Worm (Caenorhabditis elegans) whole organism, L1 larva: ENCODE results near the gene npr-39.

ENCODE experiments used
- C16A3.4 ChIP-seq: fragments of 150-350 bp; optimal IDR thresholded peaks from 2 replicates; lab custom pipeline; 2014; ENCODE audit warnings: missing biosample characterization, missing genetic modification characterization
- aha-1 ChIP-seq: fragments of 150-350 bp; optimal IDR thresholded peaks from 2 replicates; lab custom pipeline; 2014; ENCODE audit warnings: missing biosample characterization, missing genetic modification characterization
- aly-2 ChIP-seq: fragments of 150-350 bp; optimal IDR thresholded peaks from 2 replicates; lab custom pipeline; 2014; ENCODE audit warnings: missing biosample characterization, missing genetic modification characterization
- ceh-8 ChIP-seq: fragments of 200-800 bp; sonication (Bioruptor generic); optimal IDR thresholded peaks from 2 replicates; lab custom pipeline; 2018; ENCODE audit warnings: mild to moderate bottlenecking, missing genetic modification characterization, moderate library complexity, missing compliant biosample characterization
- ceh-90 ChIP-seq: sonication (generic microtip); optimal IDR thresholded peaks from 2 replicates; lab custom pipeline; 2016; ENCODE audit warnings: missing genetic modification characterization, missing compliant biosample characterization
- dpl-1 ChIP-seq, 3 experiments: fragments of 150-350 bp in 2 of 3; sonication (generic microtip) in 1 of 3; optimal IDR thresholded peaks; 2 replicates each; lab custom pipeline; 2014 to 2017; ENCODE audit warnings: missing biosample characterization in 3 of 3, missing genetic modification characterization in 3 of 3, missing genetic modification reagents in 3 of 3
- egl-27 ChIP-seq, 2 experiments: fragments of 150-350 bp in 1 of 2; sonication (generic microtip); optimal IDR thresholded peaks; 3 replicates each; lab custom pipeline; 2017 to 2018; ENCODE audit warnings: missing biosample characterization in 2 of 2, missing genetic modification characterization in 2 of 2, missing genetic modification reagents in 2 of 2
- fkh-8 ChIP-seq: sonication (generic microtip); optimal IDR thresholded peaks from 2 replicates; lab custom pipeline; 2016; ENCODE audit warnings: mild to moderate bottlenecking, missing genetic modification characterization, missing compliant biosample characterization
- fos-1 ChIP-seq: fragments of 150-350 bp; optimal IDR thresholded peaks from 2 replicates; lab custom pipeline; 2014; ENCODE audit warnings: missing biosample characterization, missing genetic modification characterization
- hpl-2 ChIP-seq: fragments of 150-350 bp; optimal IDR thresholded peaks from 2 replicates; lab custom pipeline; 2014; ENCODE audit warnings: missing biosample characterization, missing genetic modification reagents, missing genetic modification characterization
- irx-1 ChIP-seq: sonication (generic microtip); optimal IDR thresholded peaks from 2 replicates; lab custom pipeline; 2016; ENCODE audit warnings: missing genetic modification characterization, missing compliant biosample characterization
- jun-1 ChIP-seq: fragments of 150-350 bp; optimal IDR thresholded peaks from 2 replicates; lab custom pipeline; 2014; ENCODE audit warnings: missing biosample characterization, missing genetic modification reagents, missing genetic modification characterization
- lin-14 ChIP-seq: fragments of 200-800 bp; sonication (Bioruptor generic); optimal IDR thresholded peaks from 2 replicates; lab custom pipeline; 2018; ENCODE audit warnings: mild to moderate bottlenecking, missing genetic modification characterization, moderate library complexity, missing compliant biosample characterization
- lin-15B ChIP-seq: fragments of 150-350 bp; sonication (generic microtip); optimal IDR thresholded peaks from 3 replicates; lab custom pipeline; 2014; ENCODE audit warnings: missing biosample characterization, missing genetic modification characterization
- lin-35 ChIP-seq, 2 experiments: fragments of 150-350 bp; optimal IDR thresholded peaks; 2 replicates each; lab custom pipeline; 2014; ENCODE audit warnings: missing biosample characterization in 2 of 2, missing genetic modification characterization in 2 of 2, missing genetic modification reagents in 2 of 2
- lsy-2 ChIP-seq, 2 experiments: fragments of 150-350 bp; optimal IDR thresholded peaks; 2 replicates each; lab custom pipeline; 2014; ENCODE audit warnings: missing biosample characterization in 2 of 2, missing genetic modification characterization in 2 of 2
- mdl-1 ChIP-seq, 2 experiments: fragments of 150-350 bp; optimal IDR thresholded peaks; 2 replicates each; lab custom pipeline; 2014 to 2017; ENCODE audit warnings: missing biosample characterization in 2 of 2, missing genetic modification characterization in 2 of 2, inconsistent platforms in 1 of 2
- mep-1 ChIP-seq: fragments of 150-350 bp; optimal IDR thresholded peaks from 2 replicates; lab custom pipeline; 2014; ENCODE audit warnings: missing biosample characterization, missing genetic modification characterization
- nhr-12 ChIP-seq: sonication (generic microtip); optimal IDR thresholded peaks from 2 replicates; lab custom pipeline; 2017; ENCODE audit warnings: missing biosample characterization, missing genetic modification characterization
- nhr-28 ChIP-seq: fragments of 150-350 bp; optimal IDR thresholded peaks from 2 replicates; lab custom pipeline; 2014; ENCODE audit warnings: missing biosample characterization, missing genetic modification characterization
- nhr-71 ChIP-seq: sonication (generic microtip); optimal IDR thresholded peaks from 2 replicates; lab custom pipeline; 2016; ENCODE audit warnings: mild to moderate bottlenecking, missing genetic modification characterization, moderate library complexity, missing compliant biosample characterization
- nhr-76 ChIP-seq: sonication (generic microtip); optimal IDR thresholded peaks from 2 replicates; lab custom pipeline; 2017; ENCODE audit warnings: missing biosample characterization, missing genetic modification characterization
- nhr-85 ChIP-seq: sonication (generic microtip); peaks from one replicate; lab custom pipeline; 2016; ENCODE audit warnings: missing genetic modification characterization, inconsistent platforms, missing compliant biosample characterization
- pag-3 ChIP-seq: sonication (generic microtip); optimal IDR thresholded peaks from 2 replicates; lab custom pipeline; 2017; ENCODE audit warnings: missing genetic modification characterization, mild to moderate bottlenecking, missing compliant biosample characterization, antibody characterized with exemption, borderline replicate concordance; ENCODE audit not compliant: insufficient read depth
- pax-3 ChIP-seq: fragments of 200-800 bp; sonication (Bioruptor generic); optimal IDR thresholded peaks from 2 replicates; lab custom pipeline; 2018; ENCODE audit warnings: mild to moderate bottlenecking, missing genetic modification characterization, moderate library complexity, missing compliant biosample characterization
- snpc-4 ChIP-seq: fragments of 150-350 bp; optimal IDR thresholded peaks from 2 replicates; lab custom pipeline; 2014; ENCODE audit warnings: missing biosample characterization, missing genetic modification characterization
- snu-23 ChIP-seq: sonication (generic microtip); optimal IDR thresholded peaks from 2 replicates; lab custom pipeline; 2016; ENCODE audit warnings: missing genetic modification characterization, missing compliant biosample characterization
- unc-130 ChIP-seq: fragments of 150-350 bp; optimal IDR thresholded peaks from 2 replicates; lab custom pipeline; 2017; ENCODE audit warnings: missing biosample characterization, missing genetic modification characterization, inconsistent platforms
- unc-30 ChIP-seq: sonication (generic microtip); optimal IDR thresholded peaks from 2 replicates; lab custom pipeline; 2017; ENCODE audit warnings: missing biosample characterization, missing genetic modification characterization
- unc-86 ChIP-seq: sonication (generic microtip); optimal IDR thresholded peaks from 2 replicates; lab custom pipeline; 2016; ENCODE audit warnings: missing genetic modification characterization, missing compliant biosample characterization
- xbp-1 ChIP-seq: sonication (generic microtip); optimal IDR thresholded peaks from 2 replicates; lab custom pipeline; 2016; ENCODE audit warnings: missing genetic modification characterization, missing compliant biosample characterization
- zip-4 ChIP-seq: fragments of 200-800 bp; sonication (Bioruptor generic); optimal IDR thresholded peaks from 2 replicates; lab custom pipeline; 2018; ENCODE audit warnings: mild to moderate bottlenecking, missing genetic modification characterization, moderate library complexity, missing compliant biosample characterization
- ztf-11 ChIP-seq, 2 experiments: sonication (generic microtip); optimal IDR thresholded peaks; 2 replicates each; lab custom pipeline; 2016 to 2017; ENCODE audit warnings: missing genetic modification characterization in 2 of 2, missing biosample characterization in 1 of 2, missing compliant biosample characterization in 1 of 2

Gene npr-39

ce11 chrV:10066769-10067168, at the start of gene npr-39:
Gene npr-39 (plus strand): TSS chrV:10067069.
- TF ChIP-seq pax-3 (tag; lab: Kevin White, UChicago), result no peak
- TF ChIP-seq nhr-85 (tag; lab: Kevin White, UChicago), result no peak
- TF ChIP-seq fos-1 (tag; lab: Kevin White, UChicago), result no peak
- TF ChIP-seq lin-14 (GFP tag; lab: Kevin White, UChicago), result no peak
- TF ChIP-seq xbp-1 (tag; lab: Kevin White, UChicago), result no peak
- no peak for TF ChIP-seq C16A3.4 (tag; lab: Kevin White, UChicago)
- TF ChIP-seq unc-86 (tag; lab: Kevin White, UChicago), result no peak

ce11 chrV:10018291-10018690, 48.6 kb upstream of the npr-39 start:
- TF ChIP-seq nhr-28 (no peak), snpc-4 (tag; lab: Kevin White, UChicago) (no peak), nhr-12 (tag; lab: Kevin White, UChicago) (no peak), pag-3 (no peak), ceh-90 (no peak), aha-1 (no peak), mdl-1 (tag; optimal IDR thresholded peaks at IDR 0.05; lab: Kevin White, UChicago) (no peak), unc-130 (tag; lab: Kevin White, UChicago) (no peak), hpl-2 (GFP tag; lab: Kevin White, UChicago) (no peak), nhr-76 (tag; lab: Kevin White, UChicago) (no peak), ztf-11 (tag; optimal IDR thresholded peaks at IDR 0.05; lab: Kevin White, UChicago) (no peak), lin-15B (tag; lab: Kevin White, UChicago) (no peak)

ce11 chrV:10019083-10019624, 47.7 kb upstream of the npr-39 start:
- no peak for TF ChIP-seq aha-1
- TF ChIP-seq nhr-28, result no peak
- TF ChIP-seq ceh-8 (GFP tag; lab: Kevin White, UChicago), result no peak
- no peak for TF ChIP-seq nhr-85 (tag; lab: Kevin White, UChicago)
- TF ChIP-seq irx-1 (tag; lab: Kevin White, UChicago), result no peak
- TF ChIP-seq aly-2 (tag; lab: Kevin White, UChicago), result no peak
- TF ChIP-seq mep-1 (tag; lab: Kevin White, UChicago), result no peak
- no peak for TF ChIP-seq jun-1 (tag; lab: Kevin White, UChicago)
- TF ChIP-seq unc-30 (tag; lab: Kevin White, UChicago), result no peak
- no peak for TF ChIP-seq snu-23 (GFP tag; lab: Kevin White, UChicago)
- TF ChIP-seq egl-27 (tag; optimal IDR thresholded peaks at IDR 0.05; lab: Kevin White, UChicago), result no peak

ce11 chrV:10019934-10020333, 46.9 kb upstream of the npr-39 start:
- TF ChIP-seq lin-35 (GFP tag; optimal IDR thresholded peaks at IDR 0.05; lab: Kevin White, UChicago) (peak in 1 of 2 experiments; percentile 5), dpl-1 (GFP tag; optimal IDR thresholded peaks at IDR 0.05; lab: Kevin White, UChicago) (peak in 1 of 3 experiments; percentile 7), mdl-1 (tag; optimal IDR thresholded peaks at IDR 0.05; lab: Kevin White, UChicago) (peak in 1 of 2 experiments; percentile 25), zip-4 (GFP tag; lab: Kevin White, UChicago) (no peak), aha-1 (no peak), snpc-4 (tag; lab: Kevin White, UChicago) (no peak), fkh-8 (peak; percentile 52), snu-23 (GFP tag; lab: Kevin White, UChicago) (peak; percentile 38), nhr-71 (tag; lab: Kevin White, UChicago) (peak; percentile 43), lin-14 (GFP tag; lab: Kevin White, UChicago) (peak; percentile 74), lsy-2 (tag; optimal IDR thresholded peaks at IDR 0.05; lab: Kevin White, UChicago) (peak in 1 of 2 experiments; percentile 28), nhr-85 (tag; lab: Kevin White, UChicago) (peak; percentile 67)

- TF ChIP-seq egl-27 (tag; optimal IDR thresholded peaks at IDR 0.05; lab: Kevin White, UChicago), result no peak
- TF ChIP-seq xbp-1 (tag; lab: Kevin White, UChicago), result no peak
- TF ChIP-seq, all 84 proteins: peak for 0
Observed at ce11 chrV:10023062-10023536, 43.8 kb upstream of the npr-39 start.
